Worm (Caenorhabditis elegans) whole organism, L4 larva: ENCODE measurements around the gene eat-3.

Source experiments
- Y75B8A.6 ChIP-seq: fragments of 200-800 bp; sonication (Bioruptor generic); IDR thresholded peaks from 2 replicates; pipeline ENCODE4 v1.3.6; 2022; ENCODE audit warnings: missing genetic modification reagents, missing genetic modification characterization, missing compliant biosample characterization
- daf-12 ChIP-seq: fragments of 150-350 bp; optimal IDR thresholded peaks from 2 replicates; lab custom pipeline; 2014; ENCODE audit warnings: missing biosample characterization, missing genetic modification reagents, missing genetic modification characterization
- mdt-29 ChIP-seq: fragments of 200-800 bp; sonication (Bioruptor generic); IDR thresholded peaks from 2 replicates; pipeline ENCODE4 v1.3.6; 2022; ENCODE audit warnings: missing genetic modification reagents, missing genetic modification characterization, missing compliant biosample characterization
- unc-130 ChIP-seq: sonication (generic microtip); optimal IDR thresholded peaks from 2 replicates; lab custom pipeline; 2016; ENCODE audit warnings: missing genetic modification reagents, missing genetic modification characterization, missing compliant biosample characterization
- zag-1 ChIP-seq: fragments of 150-350 bp; optimal IDR thresholded peaks from 2 replicates; lab custom pipeline; 2014; ENCODE audit warnings: missing biosample characterization, missing genetic modification characterization

- TF ChIP-seq Y75B8A.6 (GFP tag; lab: Robert Waterston, UW) (no peak), zag-1 (tag; lab: Kevin White, UChicago) (no peak), unc-130 (GFP tag; lab: Kevin White, UChicago) (no peak), mdt-29 (no peak), daf-12 (tag; lab: Kevin White, UChicago) (no peak)
Measured at ce11 chrII:9280846-9281245, 43.8 kb upstream of the eat-3 start.
